Worm (Caenorhabditis elegans) whole organism, L1 larva: Measurements from ENCODE around the gene C13E3.1.

ENCODE experiments used
- C16A3.4 ChIP-seq: fragments of 150-350 bp; optimal IDR thresholded peaks from 2 replicates; lab custom pipeline; 2014; ENCODE audit warnings: missing biosample characterization, missing genetic modification characterization
- C34B4.2 ChIP-seq: sonication (generic microtip); optimal IDR thresholded peaks from 2 replicates; lab custom pipeline; 2017; ENCODE audit warnings: mild to moderate bottlenecking, missing genetic modification characterization, missing compliant biosample characterization
- F16B12.6 ChIP-seq: fragments of 150-350 bp; optimal IDR thresholded peaks from 2 replicates; lab custom pipeline; 2014; ENCODE audit warnings: missing biosample characterization, missing genetic modification characterization
- alr-1 ChIP-seq: fragments of 200-800 bp; sonication (Bioruptor generic); optimal IDR thresholded peaks from 2 replicates; lab custom pipeline; 2018; ENCODE audit warnings: borderline replicate concordance, mild to moderate bottlenecking, missing genetic modification characterization, missing compliant biosample characterization
- blmp-1 ChIP-seq: fragments of 150-350 bp; optimal IDR thresholded peaks from 2 replicates; lab custom pipeline; 2014; ENCODE audit warnings: missing biosample characterization, missing genetic modification characterization
- ceh-63 ChIP-seq: fragments of 200-800 bp; sonication (Bioruptor generic); optimal IDR thresholded peaks from 2 replicates; lab custom pipeline; 2018; ENCODE audit warnings: mild to moderate bottlenecking, missing genetic modification characterization, missing compliant biosample characterization
- ceh-82 ChIP-seq, 3 experiments: fragments of 150-350 bp in 1 of 3; sonication (generic microtip) in 2 of 3; optimal IDR thresholded peaks; 2 replicates each; lab custom pipeline; 2014 to 2017; ENCODE audit warnings: missing biosample characterization in 3 of 3, missing genetic modification characterization in 3 of 3
- ceh-90 ChIP-seq: sonication (generic microtip); optimal IDR thresholded peaks from 2 replicates; lab custom pipeline; 2016; ENCODE audit warnings: missing genetic modification characterization, missing compliant biosample characterization
- dsc-1 ChIP-seq: sonication (generic microtip); optimal IDR thresholded peaks from 2 replicates; lab custom pipeline; 2016; ENCODE audit warnings: mild to moderate bottlenecking, missing genetic modification characterization, missing compliant biosample characterization
- efl-1 ChIP-seq, 4 experiments: fragments of 150-350 bp; optimal IDR thresholded peaks in 3 of 4; peaks in 1 of 4; 1 replicate in 1 of 4; 2 replicates in 3 of 4; lab custom pipeline; 2014; ENCODE audit warnings: missing biosample characterization in 2 of 4, missing genetic modification characterization in 2 of 4, missing genetic modification reagents in 2 of 4
- egl-13 ChIP-seq: sonication (generic microtip); optimal IDR thresholded peaks from 2 replicates; lab custom pipeline; 2016; ENCODE audit warnings: missing genotype, missing genetic modification reagents, missing genetic modification characterization, missing compliant biosample characterization
- elt-2 ChIP-seq: sonication (generic microtip); optimal IDR thresholded peaks from 2 replicates; lab custom pipeline; 2016; ENCODE audit warnings: missing genetic modification characterization, mild to moderate bottlenecking, inconsistent platforms, missing compliant biosample characterization, missing genetic modification reagents
- fkh-10 ChIP-seq: sonication (generic microtip); optimal IDR thresholded peaks from 2 replicates; lab custom pipeline; 2017; ENCODE audit warnings: missing biosample characterization, missing genetic modification reagents, missing genetic modification characterization
- fkh-4 ChIP-seq: sonication (generic microtip); optimal IDR thresholded peaks from 2 replicates; lab custom pipeline; 2016; ENCODE audit warnings: missing compliant biosample characterization, missing genetic modification characterization, borderline replicate concordance
- fkh-8 ChIP-seq: sonication (generic microtip); optimal IDR thresholded peaks from 2 replicates; lab custom pipeline; 2016; ENCODE audit warnings: mild to moderate bottlenecking, missing genetic modification characterization, missing compliant biosample characterization
- hlh-4 ChIP-seq: sonication (generic microtip); optimal IDR thresholded peaks from 2 replicates; lab custom pipeline; 2016; ENCODE audit warnings: mild to moderate bottlenecking, missing genetic modification characterization, missing compliant biosample characterization
- hpl-2 ChIP-seq: fragments of 150-350 bp; optimal IDR thresholded peaks from 2 replicates; lab custom pipeline; 2014; ENCODE audit warnings: missing biosample characterization, missing genetic modification reagents, missing genetic modification characterization
- irx-1 ChIP-seq: sonication (generic microtip); optimal IDR thresholded peaks from 2 replicates; lab custom pipeline; 2016; ENCODE audit warnings: missing genetic modification characterization, missing compliant biosample characterization
- isw-1 ChIP-seq: fragments of 200-800 bp; sonication (Bioruptor generic); IDR thresholded peaks from 2 replicates; pipeline ENCODE4 v1.3.6; 2022; ENCODE audit warnings: missing genetic modification characterization, missing compliant biosample characterization
- lin-14 ChIP-seq: fragments of 200-800 bp; sonication (Bioruptor generic); optimal IDR thresholded peaks from 2 replicates; lab custom pipeline; 2018; ENCODE audit warnings: mild to moderate bottlenecking, missing genetic modification characterization, moderate library complexity, missing compliant biosample characterization
- lin-35 ChIP-seq, 2 experiments: fragments of 150-350 bp; optimal IDR thresholded peaks; 2 replicates each; lab custom pipeline; 2014; ENCODE audit warnings: missing biosample characterization in 2 of 2, missing genetic modification characterization in 2 of 2, missing genetic modification reagents in 2 of 2
- lin-39 ChIP-seq: fragments of 150-350 bp; optimal IDR thresholded peaks from 2 replicates; lab custom pipeline; 2014; ENCODE audit warnings: missing biosample characterization, missing genetic modification reagents, missing genetic modification characterization
- lir-3 ChIP-seq: sonication (generic microtip); optimal IDR thresholded peaks from 2 replicates; lab custom pipeline; 2016; ENCODE audit warnings: mild to moderate bottlenecking, missing genetic modification characterization, moderate library complexity, missing compliant biosample characterization; ENCODE audit not compliant: poor library complexity
- mdl-1 ChIP-seq, 2 experiments: fragments of 150-350 bp; optimal IDR thresholded peaks; 2 replicates each; lab custom pipeline; 2014 to 2017; ENCODE audit warnings: missing biosample characterization in 2 of 2, missing genetic modification characterization in 2 of 2, inconsistent platforms in 1 of 2
- mep-1 ChIP-seq: fragments of 150-350 bp; optimal IDR thresholded peaks from 2 replicates; lab custom pipeline; 2014; ENCODE audit warnings: missing biosample characterization, missing genetic modification characterization
- nhr-12 ChIP-seq: sonication (generic microtip); optimal IDR thresholded peaks from 2 replicates; lab custom pipeline; 2017; ENCODE audit warnings: missing biosample characterization, missing genetic modification characterization
- nhr-19 ChIP-seq: fragments of 200-800 bp; sonication (Bioruptor generic); conservative IDR thresholded peaks from 2 replicates; pipeline ENCODE4 v1.3.6; 2022; ENCODE audit warnings: missing genetic modification characterization, missing compliant biosample characterization
- nhr-20 ChIP-seq: sonication (generic microtip); optimal IDR thresholded peaks from 2 replicates; lab custom pipeline; 2016; ENCODE audit warnings: mild to moderate bottlenecking, missing genetic modification characterization, missing compliant biosample characterization
- nhr-47 ChIP-seq: sonication (generic microtip); optimal IDR thresholded peaks from 2 replicates; lab custom pipeline; 2016; ENCODE audit warnings: mild to moderate bottlenecking, missing genetic modification characterization, moderate library complexity, missing compliant biosample characterization
- nhr-71 ChIP-seq: sonication (generic microtip); optimal IDR thresholded peaks from 2 replicates; lab custom pipeline; 2016; ENCODE audit warnings: mild to moderate bottlenecking, missing genetic modification characterization, moderate library complexity, missing compliant biosample characterization
- nhr-85 ChIP-seq: sonication (generic microtip); peaks from one replicate; lab custom pipeline; 2016; ENCODE audit warnings: missing genetic modification characterization, inconsistent platforms, missing compliant biosample characterization
- nhr-90 ChIP-seq: sonication (generic microtip); optimal IDR thresholded peaks from 2 replicates; lab custom pipeline; 2016; ENCODE audit warnings: mild to moderate bottlenecking, missing genetic modification characterization, missing compliant biosample characterization; ENCODE audit not compliant: poor library complexity
- snu-23 ChIP-seq: sonication (generic microtip); optimal IDR thresholded peaks from 2 replicates; lab custom pipeline; 2016; ENCODE audit warnings: missing genetic modification characterization, missing compliant biosample characterization
- unc-30 ChIP-seq: sonication (generic microtip); optimal IDR thresholded peaks from 2 replicates; lab custom pipeline; 2017; ENCODE audit warnings: missing biosample characterization, missing genetic modification characterization
- unc-98 ChIP-seq: fragments of 200-800 bp; sonication (Bioruptor generic); IDR thresholded peaks from 2 replicates; pipeline ENCODE4 v1.3.6; 2022; ENCODE audit warnings: missing genetic modification characterization, missing compliant biosample characterization
- xbp-1 ChIP-seq: sonication (generic microtip); optimal IDR thresholded peaks from 2 replicates; lab custom pipeline; 2016; ENCODE audit warnings: missing genetic modification characterization, missing compliant biosample characterization
- zip-4 ChIP-seq: fragments of 200-800 bp; sonication (Bioruptor generic); optimal IDR thresholded peaks from 2 replicates; lab custom pipeline; 2018; ENCODE audit warnings: mild to moderate bottlenecking, missing genetic modification characterization, moderate library complexity, missing compliant biosample characterization

The C13E3.1 gene

ce11 chrX:8882162-8882561 is 10.7 kb upstream of the C13E3.1 start:
- TF ChIP-seq lin-14 (GFP tag; lab: Kevin White, UChicago) (peak; percentile 10), nhr-85 (tag; lab: Kevin White, UChicago) (peak; percentile 88), blmp-1 (peak; percentile 76), isw-1 (GFP tag; lab: Robert Waterston, UW) (no peak)
- TF ChIP-seq, all 84 proteins: peak for 3

ce11 chrX:8888835-8889234 is 4.1 kb upstream of the C13E3.1 start:
- peak; percentile 55 for TF ChIP-seq dsc-1
- peak; percentile 26 for TF ChIP-seq lin-14 (GFP tag; lab: Kevin White, UChicago)
- no peak for TF ChIP-seq nhr-12 (tag; lab: Kevin White, UChicago)

DNA sequence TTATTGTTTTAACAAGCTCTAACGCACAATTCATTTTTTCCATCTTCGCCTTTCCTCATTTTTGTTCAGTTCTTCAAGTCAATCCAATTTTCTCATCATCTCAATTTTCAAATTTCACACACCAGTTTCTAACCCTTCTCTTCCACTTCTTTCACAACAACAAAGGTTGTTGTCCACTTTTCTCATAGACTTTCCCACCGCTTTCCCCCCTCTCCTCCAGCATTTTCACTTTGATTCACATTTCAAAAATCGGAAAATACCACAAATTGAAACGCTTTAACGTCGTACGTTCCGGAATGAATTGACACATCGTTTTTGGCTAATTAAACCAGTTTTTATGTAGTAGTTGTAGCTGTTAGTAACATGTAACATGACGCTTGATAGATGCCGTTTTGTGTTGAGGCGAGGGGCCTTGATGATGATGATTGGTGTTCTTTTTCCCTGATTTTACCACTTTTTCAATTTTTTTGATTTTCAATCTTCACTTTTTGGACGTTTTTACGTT is 2.6 kb upstream of the C13E3.1 start:
- no peak for TF ChIP-seq lir-3 (tag; lab: Kevin White, UChicago)
- TF ChIP-seq blmp-1, result peak; percentile 85
- no peak for TF ChIP-seq efl-1 (optimal IDR thresholded peaks at IDR 0.05; lab: Kevin White, UChicago)
- peak in 1 of 2 experiments; percentile 70 for TF ChIP-seq efl-1 (GFP tag; optimal IDR thresholded peaks at IDR 0.05 in 1 of 2; lab: Kevin White, UChicago)

DNA sequence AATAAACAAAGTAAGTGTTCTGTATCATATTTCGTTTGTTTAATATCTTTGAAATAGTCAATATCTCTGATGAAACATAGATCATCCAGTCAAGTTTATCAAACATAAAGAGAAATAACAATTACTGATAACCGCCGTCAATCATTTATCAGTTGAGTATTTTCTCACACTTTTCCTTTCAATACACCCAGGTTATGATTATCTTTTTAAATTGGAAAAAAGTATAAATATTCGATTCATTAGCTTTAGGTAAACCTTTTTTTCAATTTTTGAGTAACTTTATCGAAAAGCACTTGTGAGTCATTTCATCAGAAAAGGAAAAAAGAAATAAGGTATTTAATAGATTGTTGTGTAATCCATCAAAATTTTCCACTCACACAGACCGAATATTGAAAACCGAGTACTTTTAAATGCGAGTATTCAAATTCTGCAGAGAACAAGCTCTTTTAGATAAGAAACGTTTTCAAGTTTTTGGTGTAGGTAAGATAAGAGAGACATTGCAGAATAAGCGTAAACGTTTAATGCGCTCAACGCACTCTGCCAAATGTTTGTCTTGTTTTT is 1.4 kb upstream of the C13E3.1 start:
- TF ChIP-seq lin-39, result no peak
- no peak for TF ChIP-seq fkh-8 (tag; lab: Kevin White, UChicago)
- TF ChIP-seq efl-1 (optimal IDR thresholded peaks at IDR 0.05; lab: Kevin White, UChicago), result no peak
- no peak for TF ChIP-seq efl-1 (GFP tag; optimal IDR thresholded peaks at IDR 0.05 in 1 of 2; lab: Kevin White, UChicago)
- no peak for TF ChIP-seq irx-1 (tag; lab: Kevin White, UChicago)
- peak; percentile 65 for TF ChIP-seq elt-2 (tag; lab: Kevin White, UChicago)
- no peak for TF ChIP-seq unc-98 (GFP tag; lab: Robert Waterston, UW)
- TF ChIP-seq nhr-19 (GFP tag; lab: Robert Waterston, UW), result no peak
- peak; percentile 40 for TF ChIP-seq blmp-1
- TF ChIP-seq hlh-4 (tag; lab: Kevin White, UChicago), result no peak

DNA sequence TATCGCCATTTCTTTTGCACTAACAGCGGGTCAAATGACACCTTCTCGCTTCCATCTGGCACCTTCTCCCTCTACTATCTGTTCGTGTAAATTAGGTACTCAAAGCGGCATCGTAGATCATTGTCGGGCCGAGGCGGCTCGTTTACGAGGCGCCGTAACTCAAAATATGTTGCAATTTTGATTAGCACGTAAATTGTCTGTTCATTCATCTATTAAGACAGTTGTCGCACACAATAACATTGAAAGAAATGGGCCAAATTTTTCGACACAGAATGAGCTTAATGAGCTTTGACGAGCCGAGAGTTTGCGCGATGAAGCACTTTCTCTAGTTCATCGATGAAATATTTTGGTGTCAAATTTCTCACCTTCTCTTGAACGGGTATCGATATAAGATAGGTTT is 10.0 kb downstream of the C13E3.1 start:
- TF ChIP-seq efl-1 (optimal IDR thresholded peaks at IDR 0.05; lab: Kevin White, UChicago), result no peak
- peak in 1 of 2 experiments; percentile 70 for TF ChIP-seq efl-1 (GFP tag; optimal IDR thresholded peaks at IDR 0.05 in 1 of 2; lab: Kevin White, UChicago)
- TF ChIP-seq zip-4 (GFP tag; lab: Kevin White, UChicago), result no peak

ce11 chrX:8905089-8905488 is 12.2 kb downstream of the C13E3.1 start, which contains the start of gene ensh-1:
Gene ensh-1, plus strand, starts transcription at chrX:8905389.
- TF ChIP-seq ceh-90 (no peak), fkh-10 (GFP tag; lab: Kevin White, UChicago) (no peak), egl-13 (no peak), zip-4 (GFP tag; lab: Kevin White, UChicago) (no peak), C16A3.4 (tag; lab: Kevin White, UChicago) (no peak)

DNA sequence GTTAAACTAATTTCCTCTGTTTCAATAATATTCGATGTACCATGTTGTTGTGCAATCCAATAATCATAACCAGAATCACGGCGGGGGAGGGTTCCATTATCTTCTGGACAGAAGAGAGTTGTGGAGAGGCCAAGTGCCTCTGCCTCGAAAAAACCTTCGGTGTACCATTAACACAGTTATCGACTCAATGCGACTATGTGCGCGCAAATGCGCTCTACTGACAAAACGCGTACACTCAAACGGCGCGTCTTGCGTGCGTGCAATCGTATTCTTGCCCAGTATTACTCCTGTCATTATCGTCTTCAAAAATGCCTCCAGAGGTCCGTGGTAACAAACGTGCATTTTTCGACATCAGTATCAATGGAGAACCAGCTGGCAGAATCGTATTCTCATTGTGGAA is 18.2 kb downstream of the C13E3.1 start, which contains the start of gene cyn-8:
Gene cyn-8 (plus strand): TSS at position 217 of the 400 bp plus-strand sequence.
- TF ChIP-seq xbp-1 (tag; lab: Kevin White, UChicago), result peak; percentile 25
- no peak for TF ChIP-seq C34B4.2 (tag; lab: Kevin White, UChicago)
- TF ChIP-seq isw-1 (GFP tag; lab: Robert Waterston, UW), result no peak
- TF ChIP-seq ceh-90, result no peak
- TF ChIP-seq snu-23 (GFP tag; lab: Kevin White, UChicago), result peak; percentile 53
- TF ChIP-seq ceh-82 (tag; optimal IDR thresholded peaks at IDR 0.05; lab: Kevin White, UChicago), result no peak
- no peak for TF ChIP-seq alr-1 (tag; lab: Kevin White, UChicago)
- TF ChIP-seq unc-98 (GFP tag; lab: Robert Waterston, UW), result no peak
- TF ChIP-seq fkh-4 (tag; lab: Kevin White, UChicago), result no peak
- TF ChIP-seq efl-1 (optimal IDR thresholded peaks at IDR 0.05; lab: Kevin White, UChicago), result peak; percentile 14 to 16
- TF ChIP-seq efl-1 (GFP tag; optimal IDR thresholded peaks at IDR 0.05 in 1 of 2; lab: Kevin White, UChicago), result peak; percentile 7 to 93
- TF ChIP-seq lin-14 (GFP tag; lab: Kevin White, UChicago), result peak; percentile 49
- peak; percentile 9 for TF ChIP-seq nhr-90 (tag; lab: Kevin White, UChicago)
- peak in 1 of 2 experiments; percentile 53 for TF ChIP-seq mdl-1 (tag; optimal IDR thresholded peaks at IDR 0.05; lab: Kevin White, UChicago)
- TF ChIP-seq nhr-19 (GFP tag; lab: Robert Waterston, UW), result no peak
- peak; percentile 24 for TF ChIP-seq mep-1 (tag; lab: Kevin White, UChicago)
- no peak for TF ChIP-seq F16B12.6 (tag; lab: Kevin White, UChicago)
- no peak for TF ChIP-seq hpl-2 (GFP tag; lab: Kevin White, UChicago)
- peak; percentile 10 to 76 for TF ChIP-seq lin-35 (GFP tag; optimal IDR thresholded peaks at IDR 0.05; lab: Kevin White, UChicago)
- TF ChIP-seq nhr-20, result peak; percentile 15
- no peak for TF ChIP-seq unc-30 (tag; lab: Kevin White, UChicago)
- peak; percentile 15 for TF ChIP-seq nhr-47 (tag; lab: Kevin White, UChicago)
- TF ChIP-seq nhr-71 (tag; lab: Kevin White, UChicago), result no peak
- TF ChIP-seq ceh-63 (GFP tag; lab: Kevin White, UChicago), result no peak
